Worm (Caenorhabditis elegans) whole organism, L2 larva: Measurements from ENCODE around the gene srr-9.

Experiments
- R02D3.7 ChIP-seq: fragments of 150-350 bp; optimal IDR thresholded peaks from 2 replicates; lab custom pipeline; 2014; ENCODE audit warnings: missing biosample characterization, missing genetic modification characterization
- ama-1 ChIP-seq: fragments of 150-350 bp; optimal IDR thresholded peaks from 2 replicates; lab custom pipeline; 2018; ENCODE audit warnings: inconsistent platforms
- ceh-16 ChIP-seq: fragments of 150-350 bp; optimal IDR thresholded peaks from 2 replicates; lab custom pipeline; 2014; ENCODE audit warnings: missing biosample characterization, missing genetic modification characterization
- elt-1 ChIP-seq: fragments of 150-350 bp; optimal IDR thresholded peaks from 2 replicates; lab custom pipeline; 2014; ENCODE audit warnings: missing biosample characterization, missing genetic modification characterization
- lin-13 ChIP-seq: fragments of 150-350 bp; optimal IDR thresholded peaks from 2 replicates; lab custom pipeline; 2014; ENCODE audit warnings: missing biosample characterization, missing genetic modification reagents, missing genetic modification characterization
- mbf-1 ChIP-seq: sonication (generic microtip); optimal IDR thresholded peaks from 2 replicates; lab custom pipeline; 2017; ENCODE audit warnings: missing biosample characterization, missing genetic modification characterization
- nhr-11 ChIP-seq: fragments of 150-350 bp; optimal IDR thresholded peaks from 2 replicates; lab custom pipeline; 2014; ENCODE audit warnings: missing biosample characterization, missing genetic modification characterization
- nhr-6 ChIP-seq: fragments of 150-350 bp; optimal IDR thresholded peaks from 2 replicates; lab custom pipeline; 2014; ENCODE audit warnings: missing biosample characterization, missing genetic modification characterization
- nhr-77 ChIP-seq: fragments of 150-350 bp; optimal IDR thresholded peaks from 2 replicates; lab custom pipeline; 2014; ENCODE audit warnings: missing biosample characterization, missing genetic modification characterization
- unc-62 ChIP-seq: fragments of 150-350 bp; optimal IDR thresholded peaks from 2 replicates; lab custom pipeline; 2014; ENCODE audit warnings: missing biosample characterization, missing genetic modification reagents, missing genetic modification characterization
- zag-1 ChIP-seq: fragments of 150-350 bp; optimal IDR thresholded peaks from 2 replicates; lab custom pipeline; 2014; ENCODE audit warnings: missing biosample characterization, missing genetic modification characterization
- ztf-11 ChIP-seq: sonication (generic microtip); optimal IDR thresholded peaks from 2 replicates; lab custom pipeline; 2017; ENCODE audit warnings: missing biosample characterization, missing genetic modification characterization
- ztf-4 ChIP-seq: fragments of 150-350 bp; optimal IDR thresholded peaks from 2 replicates; lab custom pipeline; 2014; ENCODE audit warnings: missing biosample characterization, missing genetic modification characterization

DNA sequence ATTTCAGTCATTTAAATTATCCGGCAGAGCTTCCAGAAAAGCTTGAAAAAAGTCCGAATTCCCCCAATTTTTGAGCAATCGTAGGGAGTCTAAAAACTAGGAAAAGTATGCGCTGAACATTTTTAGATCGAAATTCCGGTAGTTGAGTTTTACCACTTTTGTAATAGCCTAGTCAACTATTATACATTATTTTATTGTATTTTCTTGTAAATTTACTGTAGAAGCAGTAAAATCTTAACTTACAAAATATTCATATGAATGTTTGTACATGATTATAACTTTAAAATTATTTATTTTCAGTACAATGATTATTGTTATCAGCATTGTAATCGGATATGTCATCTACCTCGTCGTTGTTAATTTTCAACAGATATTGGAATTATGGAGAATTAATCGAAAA lies 43.7 kb downstream of the srr-9 start, which contains the start of gene cyp-32A1:
- no peak for TF ChIP-seq nhr-11 (tag; lab: Kevin White, UChicago)
- TF ChIP-seq ztf-11 (tag; lab: Kevin White, UChicago): no peak
- TF ChIP-seq ama-1 (lab: Kevin White, UChicago): no peak
- TF ChIP-seq ztf-4 (tag; lab: Kevin White, UChicago): no peak
- no peak for TF ChIP-seq mbf-1 (tag; lab: Kevin White, UChicago)
- TF ChIP-seq R02D3.7 (tag; lab: Kevin White, UChicago): no peak
- TF ChIP-seq zag-1 (tag; lab: Kevin White, UChicago): no peak
- no peak for TF ChIP-seq lin-13 (GFP tag; lab: Kevin White, UChicago)
- no peak for TF ChIP-seq elt-1 (tag; lab: Kevin White, UChicago)
- TF ChIP-seq nhr-6 (tag; lab: Kevin White, UChicago): no peak
- TF ChIP-seq nhr-77 (tag; lab: Kevin White, UChicago): no peak
- TF ChIP-seq unc-62 (GFP tag; lab: Kevin White, UChicago): no peak
- no peak for TF ChIP-seq ceh-16 (tag; lab: Kevin White, UChicago)
